Worm (Caenorhabditis elegans) whole organism, late embryonic: ENCODE data around the gene R11F4.2.

Experiments used
- C38D4.7 ChIP-seq: fragments of 200-800 bp; sonication (Bioruptor generic); optimal IDR thresholded peaks from 2 replicates; lab custom pipeline; 2018; ENCODE audit warnings: mild to moderate bottlenecking, missing genetic modification characterization, moderate library complexity, missing compliant biosample characterization
- K02D7.2 ChIP-seq: sonication (generic microtip); optimal IDR thresholded peaks from 2 replicates; lab custom pipeline; 2017; ENCODE audit warnings: mild to moderate bottlenecking, missing genetic modification characterization, missing compliant biosample characterization
- ahr-1 ChIP-seq: sonication (generic microtip); optimal IDR thresholded peaks from 2 replicates; lab custom pipeline; 2016; ENCODE audit warnings: missing genetic modification characterization, missing compliant biosample characterization
- ama-1 ChIP-seq: fragments of 150-350 bp; optimal IDR thresholded peaks from 2 replicates; lab custom pipeline; 2014
- ceh-14 ChIP-seq: sonication (generic microtip); optimal IDR thresholded peaks from 2 replicates; lab custom pipeline; 2016; ENCODE audit warnings: missing genotype, missing genetic modification characterization, missing compliant biosample characterization
- ceh-18 ChIP-seq: sonication (generic microtip); optimal IDR thresholded peaks from 2 replicates; lab custom pipeline; 2016; ENCODE audit warnings: missing genetic modification characterization, missing compliant biosample characterization
- ceh-19 ChIP-seq: fragments of 200-800 bp; sonication (Bioruptor generic); optimal IDR thresholded peaks from 2 replicates; lab custom pipeline; 2018; ENCODE audit warnings: mild to moderate bottlenecking, missing genetic modification characterization, missing compliant biosample characterization
- ceh-22 ChIP-seq: sonication (generic microtip); optimal IDR thresholded peaks from 2 replicates; lab custom pipeline; 2017; ENCODE audit warnings: missing biosample characterization, missing genetic modification characterization
- ceh-30 ChIP-seq: fragments of 150-350 bp; optimal IDR thresholded peaks from 2 replicates; lab custom pipeline; 2014; ENCODE audit warnings: missing biosample characterization, missing genetic modification characterization
- ceh-31 ChIP-seq: sonication (generic microtip); optimal IDR thresholded peaks from 2 replicates; lab custom pipeline; 2016; ENCODE audit warnings: missing genetic modification characterization, missing compliant biosample characterization
- ceh-45 ChIP-seq: fragments of 200-800 bp; sonication (Bioruptor generic); IDR thresholded peaks from 2 replicates; pipeline ENCODE4 v1.3.6; 2022; ENCODE audit warnings: missing genetic modification reagents, missing genetic modification characterization, missing compliant biosample characterization
- ceh-48 ChIP-seq: sonication (generic microtip); optimal IDR thresholded peaks from 2 replicates; lab custom pipeline; 2016; ENCODE audit warnings: missing genetic modification characterization, inconsistent platforms, missing compliant biosample characterization
- ceh-9 ChIP-seq: sonication (generic microtip); optimal IDR thresholded peaks from 2 replicates; lab custom pipeline; 2016; ENCODE audit warnings: mild to moderate bottlenecking, missing genetic modification characterization, inconsistent platforms, missing compliant biosample characterization
- che-1 ChIP-seq: sonication (generic microtip); optimal IDR thresholded peaks from 2 replicates; lab custom pipeline; 2016; ENCODE audit warnings: mild to moderate bottlenecking, missing genetic modification characterization, missing compliant biosample characterization
- elt-2 ChIP-seq: sonication (generic microtip); optimal IDR thresholded peaks from 2 replicates; lab custom pipeline; 2016; ENCODE audit warnings: missing genetic modification reagents, missing genetic modification characterization, missing compliant biosample characterization
- hlh-13 ChIP-seq: fragments of 200-800 bp; sonication (Bioruptor generic); optimal IDR thresholded peaks from 2 replicates; lab custom pipeline; 2018; ENCODE audit warnings: mild to moderate bottlenecking, missing genetic modification characterization, missing compliant biosample characterization
- hlh-6 ChIP-seq: sonication (generic microtip); optimal IDR thresholded peaks from 2 replicates; lab custom pipeline; 2016; ENCODE audit warnings: missing genotype, missing genetic modification characterization, missing compliant biosample characterization
- hlh-8 ChIP-seq: sonication (generic microtip); optimal IDR thresholded peaks from 2 replicates; lab custom pipeline; 2016; ENCODE audit warnings: missing genotype, missing genetic modification characterization, missing compliant biosample characterization
- lin-11 ChIP-seq: fragments of 200-800 bp; sonication (Bioruptor generic); optimal IDR thresholded peaks from 2 replicates; lab custom pipeline; 2018; ENCODE audit warnings: mild to moderate bottlenecking, missing genetic modification characterization, missing compliant biosample characterization
- mec-3 ChIP-seq: sonication (generic microtip); optimal IDR thresholded peaks from 2 replicates; lab custom pipeline; 2016; ENCODE audit warnings: borderline replicate concordance, missing genetic modification characterization, missing compliant biosample characterization
- nfya-1 ChIP-seq: sonication (generic microtip); optimal IDR thresholded peaks from 2 replicates; lab custom pipeline; 2017; ENCODE audit warnings: missing genetic modification characterization, mild to moderate bottlenecking, missing compliant biosample characterization, antibody characterized with exemption, moderate library complexity
- nhr-11 ChIP-seq: fragments of 150-350 bp; optimal IDR thresholded peaks from 2 replicates; lab custom pipeline; 2014; ENCODE audit warnings: missing biosample characterization, missing genetic modification characterization
- npax-4 ChIP-seq: sonication (generic microtip); optimal IDR thresholded peaks from 2 replicates; lab custom pipeline; 2016; ENCODE audit warnings: missing genetic modification characterization, missing compliant biosample characterization
- odd-2 ChIP-seq: sonication (generic microtip); optimal IDR thresholded peaks from 2 replicates; lab custom pipeline; 2017; ENCODE audit warnings: antibody characterized with exemption, mild to moderate bottlenecking, missing genetic modification characterization, missing compliant biosample characterization
- pat-9 ChIP-seq: fragments of 200-800 bp; sonication (Bioruptor generic); optimal IDR thresholded peaks from 2 replicates; lab custom pipeline; 2018; ENCODE audit warnings: mild to moderate bottlenecking, missing genetic modification characterization, moderate library complexity, missing compliant biosample characterization
- pha-2 ChIP-seq: sonication (generic microtip); optimal IDR thresholded peaks from 2 replicates; lab custom pipeline; 2017; ENCODE audit warnings: mild to moderate bottlenecking, missing genetic modification characterization, missing compliant biosample characterization
- pha-4 ChIP-seq: fragments of 150-350 bp; optimal IDR thresholded peaks from 2 replicates; lab custom pipeline; 2018; ENCODE audit warnings: missing biosample characterization, missing genetic modification reagents, missing genetic modification characterization
- pqm-1 ChIP-seq: sonication (generic microtip); optimal IDR thresholded peaks from 2 replicates; lab custom pipeline; 2016; ENCODE audit warnings: missing genetic modification characterization, missing compliant biosample characterization
- pros-1 ChIP-seq: fragments of 150-350 bp; optimal IDR thresholded peaks from 2 replicates; lab custom pipeline; 2014; ENCODE audit warnings: missing biosample characterization, missing genetic modification reagents, missing genetic modification characterization
- ref-2 ChIP-seq: sonication (generic microtip); optimal IDR thresholded peaks from 2 replicates; lab custom pipeline; 2016; ENCODE audit warnings: missing genetic modification characterization, missing compliant biosample characterization
- rnt-1 ChIP-seq: sonication (generic microtip); optimal IDR thresholded peaks from 2 replicates; lab custom pipeline; 2016; ENCODE audit warnings: missing genetic modification characterization, missing compliant biosample characterization
- tbx-2 ChIP-seq: sonication (generic microtip); optimal IDR thresholded peaks from 2 replicates; lab custom pipeline; 2016; ENCODE audit warnings: missing genetic modification characterization, missing compliant biosample characterization
- tbx-7 ChIP-seq: sonication (generic microtip); optimal IDR thresholded peaks from 2 replicates; lab custom pipeline; 2016; ENCODE audit warnings: missing genotype, missing genetic modification characterization, missing compliant biosample characterization
- unc-3 ChIP-seq, 2 experiments: fragments of 200-800 bp in 1 of 2; sonication (Bioruptor generic) in 1 of 2; sonication (generic microtip) in 1 of 2; conservative IDR thresholded peaks in 1 of 2; optimal IDR thresholded peaks in 1 of 2; 2 replicates each; pipeline versions ENCODE4 v1.3.6 to Lab custom; 2016 to 2022; ENCODE audit warnings: missing compliant biosample characterization in 2 of 2, missing genetic modification characterization in 2 of 2, missing genetic modification reagents in 1 of 2
- unc-42 ChIP-seq: sonication (generic microtip); optimal IDR thresholded peaks from 2 replicates; lab custom pipeline; 2016; ENCODE audit warnings: missing genotype, missing genetic modification characterization, missing compliant biosample characterization

Gene R11F4.2

DNA sequence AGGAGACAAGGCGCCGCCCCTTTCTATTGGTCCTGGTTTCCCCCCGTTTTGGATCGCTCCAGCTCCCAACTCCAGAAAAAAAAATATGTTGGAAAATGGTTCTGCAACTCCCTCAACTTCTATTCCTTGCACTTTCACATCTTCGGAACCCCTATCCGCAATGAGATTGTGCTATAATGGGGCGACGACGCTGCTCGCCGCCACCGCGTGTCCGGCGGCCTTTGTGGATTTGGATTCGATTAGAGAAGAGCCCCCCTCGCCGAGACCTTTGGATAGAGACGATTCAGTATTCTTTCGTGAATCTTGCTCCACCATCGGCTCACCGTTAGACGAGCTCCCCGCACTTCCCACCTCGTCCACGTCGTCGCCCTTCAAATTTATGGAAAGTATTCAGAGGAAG lies 24.3 kb downstream of the R11F4.2 start:
- TF ChIP-seq ref-2 (tag; lab: Kevin White, UChicago) (peak; percentile 19), unc-42 (tag; lab: Kevin White, UChicago) (peak; percentile 42), odd-2 (no peak), tbx-2 (tag; lab: Kevin White, UChicago) (no peak)

DNA sequence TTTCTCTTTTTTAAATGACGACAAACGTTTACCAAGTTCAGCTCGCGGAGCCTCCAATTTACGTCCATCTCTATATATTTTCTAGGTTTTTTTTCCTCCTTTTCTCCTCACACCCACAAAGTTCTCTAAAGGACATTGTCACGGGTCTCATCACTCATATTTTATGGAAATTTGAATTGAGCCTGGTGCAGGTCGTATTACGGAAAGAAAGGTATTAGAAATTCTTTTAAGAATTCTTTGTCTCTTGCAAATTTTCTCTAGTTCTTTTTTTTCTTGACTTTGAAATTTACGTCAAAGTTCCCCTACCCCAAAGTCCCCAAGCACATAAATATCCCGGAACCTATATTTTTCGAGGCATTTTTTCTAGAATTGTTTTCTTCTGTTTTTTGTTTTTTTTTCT lies 35.7 kb downstream of the R11F4.2 start:
- no peak for TF ChIP-seq pat-9 (tag; lab: Kevin White, UChicago)
- no peak for TF ChIP-seq tbx-7 (tag; lab: Kevin White, UChicago)
- TF ChIP-seq mec-3 (tag; lab: Kevin White, UChicago): no peak
- TF ChIP-seq pqm-1 (tag; lab: Kevin White, UChicago): no peak
- TF ChIP-seq odd-2: no peak
- no peak for TF ChIP-seq nfya-1 (tag; lab: Kevin White, UChicago)
- no peak for TF ChIP-seq ceh-14 (tag; lab: Kevin White, UChicago)
- no peak for TF ChIP-seq che-1
- TF ChIP-seq ceh-30 (tag; lab: Kevin White, UChicago): no peak
- no peak for TF ChIP-seq unc-3 (GFP tag; conservative IDR thresholded peaks at IDR 0.05; lab: Robert Waterston, UW)
- TF ChIP-seq unc-3 (tag; optimal IDR thresholded peaks at IDR 0.05; lab: Kevin White, UChicago): no peak
- TF ChIP-seq hlh-8: no peak
- TF ChIP-seq nhr-11 (tag; lab: Kevin White, UChicago): no peak
- TF ChIP-seq ama-1 (lab: Kevin White, UChicago): no peak
- no peak for TF ChIP-seq ceh-48 (tag; lab: Kevin White, UChicago)
- no peak for TF ChIP-seq ceh-18 (tag; lab: Kevin White, UChicago)

DNA sequence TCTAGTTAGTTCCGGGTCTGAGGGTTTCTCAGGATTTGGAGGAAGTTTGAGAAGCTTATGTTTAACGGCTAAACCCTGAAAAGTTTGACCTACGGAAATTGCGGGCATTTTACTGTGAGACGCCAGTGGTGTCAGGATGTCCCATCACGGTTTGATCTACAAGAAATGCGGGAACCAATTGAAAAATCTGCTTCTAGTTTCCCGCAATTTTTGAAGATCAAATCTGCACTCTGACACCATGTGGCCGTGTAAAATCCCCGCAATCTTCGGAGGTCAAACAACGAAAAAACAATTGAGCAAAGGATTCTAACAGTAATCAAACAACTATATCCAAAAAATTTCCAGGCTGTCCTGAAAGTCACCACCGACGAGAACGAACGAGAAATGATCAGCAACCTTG lies 40.0 kb downstream of the R11F4.2 start:
- TF ChIP-seq npax-4 (tag; lab: Kevin White, UChicago): no peak
- TF ChIP-seq rnt-1 (tag; lab: Kevin White, UChicago): no peak
- no peak for TF ChIP-seq pqm-1 (tag; lab: Kevin White, UChicago)
- TF ChIP-seq pha-4: no peak
- no peak for TF ChIP-seq hlh-6
- no peak for TF ChIP-seq lin-11 (tag; lab: Kevin White, UChicago)
- TF ChIP-seq odd-2: no peak
- TF ChIP-seq hlh-13 (GFP tag; lab: Kevin White, UChicago): no peak
- TF ChIP-seq pha-2 (tag; lab: Kevin White, UChicago): no peak
- TF ChIP-seq pros-1 (tag; lab: Kevin White, UChicago): no peak
- TF ChIP-seq ceh-22: no peak
- TF ChIP-seq ahr-1 (tag; lab: Kevin White, UChicago): no peak
- TF ChIP-seq ceh-45 (GFP tag; lab: Robert Waterston, UW): no peak
- TF ChIP-seq che-1: no peak

DNA sequence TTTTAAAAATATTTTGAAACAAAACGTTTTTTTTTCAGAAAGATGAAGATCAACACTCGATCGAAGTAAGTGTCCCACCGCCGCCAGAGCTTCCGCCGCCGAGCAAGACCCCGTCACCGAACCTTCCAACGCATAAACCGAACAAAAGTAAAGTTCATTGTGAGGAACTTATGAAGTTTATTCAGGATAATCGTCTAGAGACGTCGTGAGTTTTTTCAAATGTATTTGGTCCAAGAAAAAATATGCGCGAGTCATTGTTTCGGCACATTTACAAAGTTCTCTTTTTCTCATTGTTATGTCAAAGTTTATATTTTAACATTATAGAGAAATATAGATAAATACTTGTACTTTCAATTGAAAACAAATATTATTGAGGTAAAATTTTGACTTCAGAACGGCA lies 42.4 kb downstream of the R11F4.2 start:
- TF ChIP-seq unc-42 (tag; lab: Kevin White, UChicago) (no peak), pat-9 (tag; lab: Kevin White, UChicago) (no peak), C38D4.7 (GFP tag; lab: Kevin White, UChicago) (no peak), lin-11 (tag; lab: Kevin White, UChicago) (no peak), elt-2 (tag; lab: Kevin White, UChicago) (no peak), nfya-1 (tag; lab: Kevin White, UChicago) (no peak), unc-3 (GFP tag; conservative IDR thresholded peaks at IDR 0.05; lab: Robert Waterston, UW) (no peak), unc-3 (tag; optimal IDR thresholded peaks at IDR 0.05; lab: Kevin White, UChicago) (no peak), ceh-19 (GFP tag; lab: Kevin White, UChicago) (no peak), ceh-31 (tag; lab: Kevin White, UChicago) (no peak), K02D7.2 (tag; lab: Kevin White, UChicago) (no peak), hlh-8 (no peak), ceh-9 (tag; lab: Kevin White, UChicago) (no peak), npax-4 (tag; lab: Kevin White, UChicago) (no peak), pha-2 (tag; lab: Kevin White, UChicago) (no peak), che-1 (no peak)
